Fruit fly (Drosophila melanogaster) whole organism, adult: ENCODE data around the gene Gel.
A peak's percentile ranks its signal among the peaks of the same experiment; 100 is the strongest.

Source experiments
- CG11617 ChIP-seq: fragments of 200-800 bp; sonication (Bioruptor generic); optimal IDR thresholded peaks from 2 replicates; lab custom pipeline; 2017; ENCODE audit warnings: mild to moderate bottlenecking, missing biosample characterization, missing genetic modification reagents, missing genetic modification characterization
- CG12768 ChIP-seq: fragments of 200-800 bp; sonication (Bioruptor generic); optimal IDR thresholded peaks from 2 replicates; lab custom pipeline; 2017; ENCODE audit warnings: missing biosample characterization, missing genetic modification characterization, mild to moderate bottlenecking, moderate library complexity, missing genetic modification reagents
- CG14711 ChIP-seq: fragments of 200-800 bp; sonication (Bioruptor generic); optimal IDR thresholded peaks from 2 replicates; lab custom pipeline; 2018; ENCODE audit warnings: missing biosample characterization, mild to moderate bottlenecking, missing genetic modification characterization, moderate library complexity
- CG1620 ChIP-seq: fragments of 200-800 bp; sonication (Bioruptor generic); optimal IDR thresholded peaks from 2 replicates; lab custom pipeline; 2016; ENCODE audit warnings: missing biosample characterization, missing genetic modification characterization
- CG33017 ChIP-seq: fragments of 200-800 bp; sonication (Bioruptor generic); optimal IDR thresholded peaks from 2 replicates; lab custom pipeline; 2018; ENCODE audit warnings: missing biosample characterization, mild to moderate bottlenecking, missing genetic modification characterization, moderate library complexity
- CG5204 ChIP-seq: fragments of 200-800 bp; sonication (Bioruptor generic); optimal IDR thresholded peaks from 2 replicates; lab custom pipeline; 2016; ENCODE audit warnings: missing biosample characterization, missing genetic modification characterization
- CG7045 ChIP-seq: fragments of 200-800 bp; sonication (Bioruptor generic); optimal IDR thresholded peaks from 2 replicates; lab custom pipeline; 2017; ENCODE audit warnings: missing biosample characterization, mild to moderate bottlenecking, missing genetic modification characterization
- CG7101 ChIP-seq: fragments of 200-800 bp; sonication (Bioruptor generic); optimal IDR thresholded peaks from 2 replicates; lab custom pipeline; 2018; ENCODE audit warnings: missing biosample characterization, mild to moderate bottlenecking, missing genetic modification characterization, moderate library complexity
- Clk ChIP-seq: fragments of 200-800 bp; sonication (Bioruptor generic); optimal IDR thresholded peaks from 2 replicates; lab custom pipeline; 2017; ENCODE audit warnings: missing biosample characterization, missing genetic modification characterization
- Crg-1 ChIP-seq: fragments of 200-800 bp; sonication (Bioruptor generic); optimal IDR thresholded peaks from 2 replicates; lab custom pipeline; 2016; ENCODE audit warnings: missing biosample characterization, missing genetic modification characterization
- Hr96 ChIP-seq: fragments of 200-800 bp; sonication (Bioruptor generic); optimal IDR thresholded peaks from 2 replicates; lab custom pipeline; 2016; ENCODE audit warnings: missing biosample characterization, missing genetic modification characterization
- Mnt ChIP-seq: fragments of 200-800 bp; sonication (Bioruptor generic); optimal IDR thresholded peaks from 2 replicates; lab custom pipeline; 2016; ENCODE audit warnings: missing biosample characterization, mild to moderate bottlenecking, missing genetic modification characterization
- bab1 ChIP-seq: fragments of 200-800 bp; sonication (Bioruptor generic); optimal IDR thresholded peaks from 3 replicates; lab custom pipeline; 2019; ENCODE audit warnings: missing biosample characterization, mild to moderate bottlenecking, missing genetic modification characterization, moderate library complexity
- cic ChIP-seq: fragments of 200-800 bp; sonication (Bioruptor generic); optimal IDR thresholded peaks from 2 replicates; lab custom pipeline; 2017; ENCODE audit warnings: missing biosample characterization, mild to moderate bottlenecking, missing genetic modification characterization, moderate library complexity
- cnc ChIP-seq, 2 experiments: fragments of >200 bp; optimal IDR thresholded peaks; 2 replicates each; lab custom pipeline; 2017
- kay ChIP-seq: fragments of 200-800 bp; sonication (Bioruptor generic); peaks from one replicate; lab custom pipeline; 2016; ENCODE audit warnings: missing biosample characterization, missing genetic modification characterization, borderline replicate concordance
- ovo ChIP-seq: fragments of 200-800 bp; sonication (Bioruptor generic); optimal IDR thresholded peaks from 2 replicates; lab custom pipeline; 2016; ENCODE audit warnings: missing biosample characterization, missing genetic modification characterization
- pad ChIP-seq: fragments of 200-800 bp; sonication (Bioruptor generic); optimal IDR thresholded peaks from 3 replicates; lab custom pipeline; 2017; ENCODE audit warnings: missing biosample characterization, missing genetic modification characterization, mild to moderate bottlenecking, moderate library complexity, missing genetic modification reagents
- tj ChIP-seq: fragments of 200-800 bp; sonication (Bioruptor generic); optimal IDR thresholded peaks from 3 replicates; lab custom pipeline; 2017; ENCODE audit warnings: missing biosample characterization, mild to moderate bottlenecking, missing genetic modification characterization, moderate library complexity
- toe ChIP-seq: fragments of 200-800 bp; sonication (Bioruptor generic); optimal IDR thresholded peaks from 2 replicates; lab custom pipeline; 2016; ENCODE audit warnings: missing biosample characterization, missing genetic modification characterization

The Gel gene

DNA sequence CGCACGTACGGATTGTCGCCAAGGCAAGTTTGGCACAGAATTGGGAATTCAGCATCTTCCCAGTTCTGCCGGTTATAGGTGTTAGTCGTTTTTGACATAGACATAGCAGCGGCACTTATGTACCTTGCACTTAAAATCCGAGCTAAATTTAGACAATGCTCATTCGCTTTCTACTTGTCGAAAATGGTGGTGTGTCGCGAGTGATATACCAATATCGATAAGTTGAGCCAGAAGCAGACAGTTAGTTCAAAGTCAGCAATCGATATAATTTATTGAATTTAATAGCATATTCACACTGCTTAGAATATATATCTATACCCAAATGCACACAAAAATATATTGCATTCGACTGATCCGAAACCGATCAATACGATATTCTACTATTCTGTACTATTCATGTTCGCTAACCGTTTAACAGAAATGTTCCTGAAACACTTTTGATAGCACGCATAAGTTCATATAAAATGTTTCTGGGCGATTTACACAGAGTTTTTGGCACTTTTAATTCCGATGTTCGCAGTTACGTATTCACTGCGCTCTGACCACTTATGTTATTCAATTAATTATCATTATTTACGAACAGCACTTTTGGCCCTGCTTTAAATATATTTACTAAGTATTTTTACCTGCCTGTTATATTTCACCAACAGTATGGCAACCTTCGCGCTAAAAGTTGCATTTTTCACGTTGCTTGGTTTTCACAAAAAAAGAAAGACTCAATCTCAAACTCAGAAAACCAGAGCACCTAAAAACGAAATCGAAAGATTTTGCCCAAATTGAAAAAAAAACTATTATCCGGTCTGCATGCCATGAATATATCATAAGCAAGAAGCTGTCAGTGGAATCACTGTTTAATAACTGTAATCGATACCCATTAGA, 2.6 kb upstream of the Gel start, which contains the start of gene CG14641:
TSS of gene CG14641 (minus strand) at position 204 of the 879 bp plus-strand sequence.
- TF ChIP-seq CG12768 (GFP tag; lab: Kevin White, UChicago), result no peak
- no peak for TF ChIP-seq CG7045 (GFP tag; lab: Kevin White, UChicago)
- no peak for TF ChIP-seq CG7101 (tag; lab: Kevin White, UChicago)
- peak; percentile 32 for TF ChIP-seq toe (GFP tag; lab: Kevin White, UChicago)
- TF ChIP-seq ovo (GFP tag; lab: Kevin White, UChicago), result no peak
- TF ChIP-seq tj, result no peak
- no peak for TF ChIP-seq CG33017 (tag; lab: Kevin White, UChicago)
- no peak for TF ChIP-seq pad (GFP tag; lab: Kevin White, UChicago)
- TF ChIP-seq Mnt, result no peak
- TF ChIP-seq Clk, result no peak
- TF ChIP-seq bab1 (GFP tag; lab: Kevin White, UChicago), result peak; percentile 36
- TF ChIP-seq CG5204, result no peak
- TF ChIP-seq cic (GFP tag; lab: Kevin White, UChicago), result no peak
- no peak for TF ChIP-seq CG1620 (GFP tag; lab: Kevin White, UChicago)
- no peak for TF ChIP-seq cnc (optimal IDR thresholded peaks at IDR 0.05; lab: Kevin White, UChicago)

- TF ChIP-seq cnc (optimal IDR thresholded peaks at IDR 0.05; lab: Kevin White, UChicago) (no peak), tj (no peak), ovo (GFP tag; lab: Kevin White, UChicago) (no peak), CG5204 (no peak)
Observed at dm6 chr3R:4233018-4233385, 2.0 kb upstream of the Gel start, which contains the start of gene abs. Gene abs, plus strand, starts transcription at chr3R:4233047.

DNA sequence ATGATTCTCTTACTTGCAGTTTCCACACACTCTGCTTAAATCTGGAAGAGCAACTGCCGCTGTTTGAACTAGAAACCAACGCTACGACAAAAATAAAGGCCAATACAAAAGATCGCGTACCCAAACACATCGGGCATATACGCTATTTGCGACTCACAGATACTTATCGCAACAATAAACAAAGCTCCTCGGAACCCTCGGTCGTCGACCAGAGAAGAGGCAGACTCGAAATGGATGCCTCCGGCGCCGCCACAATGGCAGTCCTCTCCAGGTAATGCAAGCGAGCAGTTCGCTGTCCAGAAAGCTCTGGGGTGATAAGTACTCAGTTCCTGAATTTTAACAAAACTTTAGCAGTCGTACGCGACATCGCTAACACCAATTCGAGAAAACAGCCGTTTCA, 1.5 kb downstream of the Gel start:
- no peak for TF ChIP-seq Clk
- TF ChIP-seq CG33017 (tag; lab: Kevin White, UChicago), result peak; percentile 22
- peak; percentile 10 for TF ChIP-seq CG7045 (GFP tag; lab: Kevin White, UChicago)
- peak; percentile 56 for TF ChIP-seq CG12768 (GFP tag; lab: Kevin White, UChicago)
- peak; percentile 58 for TF ChIP-seq cic (GFP tag; lab: Kevin White, UChicago)
- TF ChIP-seq Mnt, result peak; percentile 18

- TF ChIP-seq CG11617 (GFP tag; lab: Kevin White, UChicago) (no peak), tj (no peak), bab1 (GFP tag; lab: Kevin White, UChicago) (no peak), Hr96 (no peak), cnc (optimal IDR thresholded peaks at IDR 0.05; lab: Kevin White, UChicago) (no peak)
Observed at dm6 chr3R:4241776-4242175, 6.8 kb downstream of the Gel start.

- TF ChIP-seq toe (GFP tag; lab: Kevin White, UChicago), result no peak
Observed at dm6 chr3R:4242209-4242887, 7.3 kb downstream of the Gel start, which contains the start of gene CG14642. Gene CG14642, minus strand, starts transcription at chr3R:4242717.

dm6 chr3R:4243096-4243940, 8.3 kb downstream of the Gel start, which contains the start of gene CG34305:
Gene CG34305, minus strand, starts transcription at chr3R:4243146.
- TF ChIP-seq kay (GFP tag; lab: Kevin White, UChicago) (no peak), cnc (optimal IDR thresholded peaks at IDR 0.05; lab: Kevin White, UChicago) (no peak), CG5204 (no peak), bab1 (GFP tag; lab: Kevin White, UChicago) (no peak)

DNA sequence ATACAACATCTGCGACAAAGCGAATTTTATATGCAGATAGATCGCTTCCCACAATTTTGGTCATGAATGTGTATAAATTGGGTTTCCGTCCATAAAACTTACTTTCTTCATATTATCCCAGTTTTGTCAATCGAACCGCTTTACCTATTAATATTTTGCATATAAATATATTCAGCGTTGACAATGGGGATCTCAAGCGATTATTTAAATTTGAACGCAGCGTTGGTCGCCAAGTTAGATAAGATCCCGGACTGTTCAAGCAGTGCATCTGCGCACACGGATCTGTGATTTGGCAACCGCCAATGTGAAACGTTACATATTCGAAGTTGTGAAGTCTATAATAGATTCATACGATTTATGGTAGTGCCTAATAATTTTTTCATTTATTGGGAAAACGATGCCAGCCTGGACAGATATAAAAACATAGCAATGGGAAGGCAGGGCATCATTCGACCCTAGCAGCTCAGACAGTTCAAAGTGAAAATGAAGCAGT, 11.6 kb downstream of the Gel start, which contains the start of gene TwdlF:
TSS of gene TwdlF (plus strand) at position 443 of the 493 bp plus-strand sequence.
- TF ChIP-seq cnc (optimal IDR thresholded peaks at IDR 0.05; lab: Kevin White, UChicago), result no peak
- TF ChIP-seq toe (GFP tag; lab: Kevin White, UChicago), result no peak
- TF ChIP-seq CG7045 (GFP tag; lab: Kevin White, UChicago), result no peak
- TF ChIP-seq Mnt, result no peak
- TF ChIP-seq cic (GFP tag; lab: Kevin White, UChicago), result no peak
- no peak for TF ChIP-seq CG5204
- no peak for TF ChIP-seq CG33017 (tag; lab: Kevin White, UChicago)
- no peak for TF ChIP-seq CG14711 (tag; lab: Kevin White, UChicago)
- no peak for TF ChIP-seq tj
- TF ChIP-seq CG12768 (GFP tag; lab: Kevin White, UChicago), result no peak
- no peak for TF ChIP-seq Crg-1 (GFP tag; lab: Kevin White, UChicago)
- TF ChIP-seq CG1620 (GFP tag; lab: Kevin White, UChicago), result no peak
- no peak for TF ChIP-seq pad (GFP tag; lab: Kevin White, UChicago)
- TF ChIP-seq Hr96, result no peak
